Worm (Caenorhabditis elegans): ENCODE results near the gene atx-2.

ce11 chrIII:10481497-10481896 lies 20.3 kb downstream of the atx-2 start:
- TF ChIP-seq him-1 (tag; optimal IDR thresholded peaks at IDR 0.05) (no peak), W03F9.2 (tag; optimal IDR thresholded peaks at IDR 0.05) (no peak), dao-5 (tag; optimal IDR thresholded peaks at IDR 0.05) (no peak)

All from whole organism, L4/young adult.